Fruit fly (Drosophila melanogaster) whole organism, wandering third instar larva: ENCODE data around the gene Dr.

Source experiments
- Abd-B ChIP-seq: fragments of >200 bp; optimal IDR thresholded peaks from 2 replicates; lab custom pipeline; 2017; ENCODE audit warnings: missing biosample characterization, missing genetic modification characterization
- CG32264 ChIP-seq: fragments of 200-800 bp; sonication (Bioruptor generic); optimal IDR thresholded peaks from 2 replicates; lab custom pipeline; 2016; ENCODE audit warnings: missing biosample characterization, missing genetic modification characterization
- CG9705 ChIP-seq: fragments of 200-800 bp; sonication (Bioruptor generic); optimal IDR thresholded peaks from 2 replicates; lab custom pipeline; 2018; ENCODE audit warnings: missing biosample characterization, mild to moderate bottlenecking, missing genetic modification characterization
- CrebA ChIP-seq: fragments of 200-800 bp; sonication (Bioruptor generic); optimal IDR thresholded peaks from 2 replicates; lab custom pipeline; 2016; ENCODE audit warnings: missing biosample characterization, mild to moderate bottlenecking, missing genetic modification characterization, borderline replicate concordance
- Dfd ChIP-seq: fragments of >200 bp; optimal IDR thresholded peaks from 2 replicates; lab custom pipeline; 2017; ENCODE audit warnings: missing biosample characterization, missing genetic modification characterization
- Dif ChIP-seq: fragments of 200-275, 200-300 bp; sonication (Bioruptor generic); optimal IDR thresholded peaks from 2 replicates; lab custom pipeline; 2018; ENCODE audit warnings: missing biosample characterization, missing genetic modification characterization; ENCODE audit not compliant: partially characterized antibody
- GATAd ChIP-seq: sonication (Bioruptor generic); optimal IDR thresholded peaks from 2 replicates; lab custom pipeline; 2016; ENCODE audit warnings: missing biosample characterization, missing genetic modification characterization
- HLH106 ChIP-seq: fragments of 200-800 bp; optimal IDR thresholded peaks from 3 replicates; lab custom pipeline; 2019; ENCODE audit warnings: missing biosample characterization, mild to moderate bottlenecking, missing genetic modification characterization, moderate library complexity
- Hnf4 ChIP-seq: fragments of 200-800 bp; sonication (Bioruptor generic); optimal IDR thresholded peaks from 2 replicates; lab custom pipeline; 2016; ENCODE audit warnings: missing biosample characterization, mild to moderate bottlenecking, missing genetic modification characterization
- Hr78 ChIP-seq: fragments of >200 bp; optimal IDR thresholded peaks from 2 replicates; lab custom pipeline; 2017; ENCODE audit warnings: missing biosample characterization, missing genetic modification characterization
- Hr83 ChIP-seq: fragments of 200-300 bp; sonication (Bioruptor generic); optimal IDR thresholded peaks from 2 replicates; lab custom pipeline; 2016; ENCODE audit warnings: missing biosample characterization, mild to moderate bottlenecking, missing genetic modification characterization, moderate library complexity; ENCODE audit not compliant: poor library complexity, severe bottlenecking
- Mio ChIP-seq: sonication (Bioruptor generic); optimal IDR thresholded peaks from 2 replicates; lab custom pipeline; 2016; ENCODE audit warnings: missing biosample characterization, missing genetic modification characterization
- Myc ChIP-seq: fragments of >200 bp; optimal IDR thresholded peaks from 2 replicates; lab custom pipeline; 2017
- N ChIP-seq: fragments of >200 bp; optimal IDR thresholded peaks from 2 replicates; lab custom pipeline; 2018; ENCODE audit warnings: missing biosample characterization, missing external identifiers, missing genetic modification characterization
- OdsH ChIP-seq: fragments of 200-800 bp; sonication (Bioruptor generic); optimal IDR thresholded peaks from 2 replicates; lab custom pipeline; 2016; ENCODE audit warnings: missing biosample characterization, mild to moderate bottlenecking, missing genetic modification characterization
- Rel ChIP-seq, 2 experiments: fragments of 200-800 bp; sonication (Bioruptor generic) in 1 of 2; optimal IDR thresholded peaks; 2 replicates in 1 of 2; 3 replicates in 1 of 2; lab custom pipeline; 2016 to 2019; ENCODE audit warnings: mild to moderate bottlenecking in 2 of 2, missing biosample characterization in 2 of 2, missing genetic modification characterization in 2 of 2, moderate library complexity in 1 of 2
- Sp1 ChIP-seq: fragments of 200-800 bp; sonication (Bioruptor generic); optimal IDR thresholded peaks from 3 replicates; lab custom pipeline; 2019; ENCODE audit warnings: missing biosample characterization, mild to moderate bottlenecking, missing genetic modification characterization, moderate library complexity
- br ChIP-seq: fragments of 200-800 bp; sonication (Bioruptor generic); optimal IDR thresholded peaks from 2 replicates; lab custom pipeline; 2016; ENCODE audit warnings: missing biosample characterization, missing genetic modification characterization
- dl ChIP-seq, 2 experiments: fragments of 175-275, 200-275 bp in 1 of 2; fragments of 200-275 bp in 1 of 2; sonication (Bioruptor generic); optimal IDR thresholded peaks; lab custom pipeline; 2018; ENCODE audit warnings: mild to moderate bottlenecking in 2 of 2, missing biosample characterization in 2 of 2, missing genetic modification characterization in 2 of 2, moderate library complexity in 2 of 2; ENCODE audit not compliant: partially characterized antibody in 2 of 2, insufficient read depth in 1 of 2
- dmrt93B ChIP-seq: fragments of 200-800 bp; sonication (Bioruptor generic); optimal IDR thresholded peaks from 2 replicates; lab custom pipeline; 2018; ENCODE audit warnings: missing biosample characterization, mild to moderate bottlenecking, missing genetic modification characterization
- dsf ChIP-seq: sonication (Bioruptor generic); optimal IDR thresholded peaks from 2 replicates; lab custom pipeline; 2016; ENCODE audit warnings: missing biosample characterization, missing genetic modification characterization, borderline replicate concordance
- ey ChIP-seq: fragments of 200-800 bp; sonication (Bioruptor generic); optimal IDR thresholded peaks from 2 replicates; lab custom pipeline; 2016; ENCODE audit warnings: missing biosample characterization, missing genetic modification characterization
- foxo ChIP-seq, 2 experiments: fragments of 200-800 bp; sonication (Bioruptor generic); optimal IDR thresholded peaks; 2 replicates in 1 of 2; 3 replicates in 1 of 2; lab custom pipeline; 2016 to 2017; ENCODE audit warnings: missing biosample characterization in 2 of 2, missing genetic modification characterization in 2 of 2
- fru ChIP-seq: fragments of 200-800 bp; sonication (Bioruptor generic); optimal IDR thresholded peaks from 3 replicates; lab custom pipeline; 2016; ENCODE audit warnings: missing biosample characterization, mild to moderate bottlenecking, missing genetic modification characterization
- lola ChIP-seq: fragments of >200 bp; optimal IDR thresholded peaks from 2 replicates; lab custom pipeline; 2017; ENCODE audit warnings: missing biosample characterization, missing genetic modification characterization
- pan ChIP-seq: fragments of >200 bp; optimal IDR thresholded peaks from 2 replicates; lab custom pipeline; 2017
- rgr ChIP-seq: fragments of 200-800 bp; sonication (Bioruptor generic); optimal IDR thresholded peaks from 3 replicates; lab custom pipeline; 2016; ENCODE audit warnings: missing biosample characterization, mild to moderate bottlenecking, missing genetic modification characterization
- sage ChIP-seq: fragments of 200-800 bp; sonication (Bioruptor generic); optimal IDR thresholded peaks from 2 replicates; lab custom pipeline; 2016; ENCODE audit warnings: missing biosample characterization, mild to moderate bottlenecking, missing genetic modification characterization
- tai ChIP-seq: sonication (Bioruptor generic); optimal IDR thresholded peaks from 2 replicates; lab custom pipeline; 2016; ENCODE audit warnings: missing biosample characterization, missing genetic modification characterization
- woc ChIP-seq: sonication (Bioruptor generic); optimal IDR thresholded peaks from 2 replicates; lab custom pipeline; 2016; ENCODE audit warnings: missing biosample characterization, mild to moderate bottlenecking, missing genetic modification characterization

Dr gene

dm6 chr3R:29540948-29541741, 15.0 kb upstream of the Dr start:
- no peak for TF ChIP-seq HLH106
- no peak for TF ChIP-seq rgr
- TF ChIP-seq foxo (GFP tag; optimal IDR thresholded peaks at IDR 0.05; lab: Kevin White, UChicago), result no peak
- TF ChIP-seq GATAd, result no peak
- TF ChIP-seq pan, result no peak
- TF ChIP-seq, all 38 proteins: peak for 0

dm6 chr3R:29545163-29545562, 11.0 kb upstream of the Dr start:
- TF ChIP-seq ey (GFP tag; lab: Kevin White, UChicago) (no peak), Myc (lab: Kevin White, UChicago) (no peak), Sp1 (no peak), foxo (GFP tag; optimal IDR thresholded peaks at IDR 0.05; lab: Kevin White, UChicago) (no peak), rgr (no peak), dsf (GFP tag; lab: Kevin White, UChicago) (no peak), GATAd (no peak), Abd-B (GFP tag; lab: Kevin White, UChicago) (no peak), CG32264 (GFP tag; lab: Kevin White, UChicago) (no peak), CrebA (GFP tag; lab: Kevin White, UChicago) (no peak), Hr83 (GFP tag; lab: Kevin White, UChicago) (no peak), lola (GFP tag; lab: Kevin White, UChicago) (no peak), N (GFP tag; lab: Kevin White, UChicago) (no peak), Hr78 (no peak), Mio (GFP tag; lab: Kevin White, UChicago) (no peak), OdsH (GFP tag; lab: Kevin White, UChicago) (no peak)
- TF ChIP-seq, all 38 proteins: peak for 0

- TF ChIP-seq CrebA (GFP tag; lab: Kevin White, UChicago) (no peak), woc (no peak), Hnf4 (GFP tag; lab: Kevin White, UChicago) (no peak), sage (GFP tag; lab: Kevin White, UChicago) (no peak), dmrt93B (GFP tag; lab: Kevin White, UChicago) (no peak), br (GFP tag; lab: Kevin White, UChicago) (no peak), fru (GFP tag; lab: Kevin White, UChicago) (no peak), N (GFP tag; lab: Kevin White, UChicago) (no peak), Hr78 (no peak), CG9705 (no peak), Myc (lab: Kevin White, UChicago) (no peak), tai (GFP tag; lab: Kevin White, UChicago) (no peak), Abd-B (GFP tag; lab: Kevin White, UChicago) (no peak), dl (GFP tag; optimal IDR thresholded peaks at IDR 0.05; lab: Kevin White, UChicago; ENCODE audit: insufficient read depth in 1 of 2, partially characterized antibody in 2 of 2) (no peak)
- TF ChIP-seq, all 38 proteins: peak for 0
Observed at dm6 chr3R:29546418-29546817, 9.8 kb upstream of the Dr start.

- TF ChIP-seq Rel (GFP tag; optimal IDR thresholded peaks at IDR 0.05; lab: Kevin White, UChicago) (no peak), Rel (tag; optimal IDR thresholded peaks at IDR 0.05; lab: Kevin White, UChicago) (no peak), fru (GFP tag; lab: Kevin White, UChicago) (no peak), Dif (GFP tag; lab: Kevin White, UChicago) (no peak), Dfd (no peak), CG9705 (no peak), Myc (lab: Kevin White, UChicago) (no peak), Hr83 (GFP tag; lab: Kevin White, UChicago) (no peak), Hr78 (no peak)
- TF ChIP-seq, all 38 proteins: peak for 0
Observed at dm6 chr3R:29547182-29547979, 8.8 kb upstream of the Dr start.
